Worm (Caenorhabditis elegans) whole organism, midembryonic: ENCODE data around the gene T06E4.7.

ENCODE experiments used
- T22C8.4 ChIP-seq: fragments of 200-800 bp; sonication (Bioruptor generic); IDR thresholded peaks from 2 replicates; pipeline ENCODE4 v1.3.6; 2022; ENCODE audit warnings: missing genetic modification characterization, missing compliant biosample characterization
- cog-1 ChIP-seq: sonication (generic microtip); optimal IDR thresholded peaks from 2 replicates; lab custom pipeline; 2016; ENCODE audit warnings: missing genetic modification characterization, missing compliant biosample characterization
- flt-1 ChIP-seq: fragments of 200-800 bp; sonication (Bioruptor generic); IDR thresholded peaks from 2 replicates; pipeline ENCODE4 v1.3.6; 2022; ENCODE audit warnings: missing genetic modification characterization, missing compliant biosample characterization
- klf-2 ChIP-seq: fragments of 200-800 bp; sonication (Bioruptor generic); conservative IDR thresholded peaks from 2 replicates; pipeline ENCODE4 v1.3.6; 2022; ENCODE audit warnings: missing genetic modification reagents, missing genetic modification characterization, missing compliant biosample characterization
- med-1 ChIP-seq: sonication (generic microtip); optimal IDR thresholded peaks from 2 replicates; lab custom pipeline; 2017; ENCODE audit warnings: missing genetic modification characterization, mild to moderate bottlenecking, missing compliant biosample characterization, antibody characterized with exemption, missing genetic modification reagents; ENCODE audit not compliant: insufficient read depth
- ref-1 ChIP-seq: fragments of 200-800 bp; sonication (Bioruptor generic); conservative IDR thresholded peaks from 2 replicates; pipeline ENCODE4 v1.3.6; 2022; ENCODE audit warnings: missing genetic modification reagents, missing genetic modification characterization, missing compliant biosample characterization
- tab-1 ChIP-seq: fragments of 200-800 bp; sonication (Bioruptor generic); IDR thresholded peaks from 2 replicates; pipeline ENCODE4 v1.3.6; 2022; ENCODE audit warnings: missing genetic modification characterization, missing compliant biosample characterization
- ztf-23 ChIP-seq: fragments of 200-800 bp; sonication (Bioruptor generic); IDR thresholded peaks from 2 replicates; pipeline ENCODE4 v1.3.6; 2022; ENCODE audit warnings: missing genetic modification reagents, missing genetic modification characterization, missing compliant biosample characterization
- ztf-29 ChIP-seq: fragments of 200-800 bp; sonication (Bioruptor generic); IDR thresholded peaks from 2 replicates; pipeline ENCODE4 v1.3.6; 2022; ENCODE audit warnings: missing genetic modification reagents, missing genetic modification characterization, missing compliant biosample characterization

DNA sequence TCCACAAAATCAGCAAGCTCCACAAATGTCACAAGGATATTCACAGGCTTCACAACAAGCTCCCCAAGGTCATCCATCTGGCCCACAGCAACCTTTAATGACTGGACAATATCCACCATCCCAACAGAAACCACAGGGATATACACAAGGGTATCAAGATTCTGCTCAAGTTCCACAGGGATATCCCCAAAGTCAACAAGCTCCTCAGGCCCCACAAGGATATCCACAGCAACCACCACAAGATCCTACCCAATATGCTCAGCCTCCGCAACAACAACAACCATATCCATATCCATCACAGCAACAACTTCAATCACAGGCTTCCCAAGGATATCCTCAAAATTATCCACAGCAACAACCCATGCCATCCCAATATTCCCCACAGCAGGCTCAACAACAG is 9.5 kb upstream of the T06E4.7 start:
- TF ChIP-seq ref-1 (GFP tag; lab: Robert Waterston, UW) (no peak), klf-2 (GFP tag; lab: Robert Waterston, UW) (no peak), cog-1 (tag; lab: Kevin White, UChicago) (no peak), flt-1 (no peak), ztf-29 (GFP tag; lab: Robert Waterston, UW) (no peak), T22C8.4 (GFP tag; lab: Robert Waterston, UW) (no peak), ztf-23 (no peak), med-1 (no peak), tab-1 (no peak)
